Fruit fly (Drosophila melanogaster) whole organism, embryonic: ENCODE data around the gene CG14367.

ENCODE experiments used
- Atf6 ChIP-seq: fragments of 200-800 bp; sonication (Bioruptor generic); IDR thresholded peaks from 2 replicates; pipeline ENCODE4 v1.3.6; 2022; ENCODE audit warnings: missing biosample characterization, missing genetic modification characterization
- B-H1 ChIP-seq: fragments of 200-800 bp; sonication (Bioruptor generic); IDR thresholded peaks from 3 replicates; pipeline ENCODE4 v1.3.6; 2022; ENCODE audit warnings: missing biosample characterization, missing genetic modification characterization
- Bdp1 ChIP-seq: fragments of 200-800 bp; sonication (Bioruptor generic); optimal IDR thresholded peaks from 3 replicates; lab custom pipeline; 2016; ENCODE audit warnings: missing biosample characterization, missing genetic modification characterization
- C15 ChIP-seq: fragments of 200-800 bp; sonication (Bioruptor generic); IDR thresholded peaks from 3 replicates; pipeline ENCODE4 v1.3.6; 2022; ENCODE audit warnings: missing biosample characterization, missing genetic modification characterization
- CG10959 ChIP-seq: fragments of 200-800 bp; sonication (Bioruptor generic); IDR thresholded peaks from 2 replicates; pipeline ENCODE4 v1.3.6; 2022; ENCODE audit warnings: missing biosample characterization, missing genetic modification characterization
- CG10979 ChIP-seq: fragments of 200-800 bp; sonication (Bioruptor generic); optimal IDR thresholded peaks from 2 replicates; lab custom pipeline; 2018; ENCODE audit warnings: missing biosample characterization, mild to moderate bottlenecking, missing genetic modification characterization, moderate library complexity
- CG1233 ChIP-seq: fragments of 200-800 bp; sonication (Bioruptor generic); optimal IDR thresholded peaks from 4 replicates; lab custom pipeline; 2018; ENCODE audit warnings: missing biosample characterization, mild to moderate bottlenecking, missing genetic modification characterization
- CG12942 ChIP-seq: fragments of 200-800 bp; sonication (Bioruptor generic); optimal IDR thresholded peaks from 3 replicates; lab custom pipeline; 2016; ENCODE audit warnings: missing biosample characterization, missing genetic modification characterization
- CG13424 ChIP-seq: fragments of 200-800 bp; sonication (Bioruptor generic); optimal IDR thresholded peaks from 2 replicates; lab custom pipeline; 2019; ENCODE audit warnings: missing biosample characterization, mild to moderate bottlenecking, missing genetic modification characterization, moderate library complexity
- CG14014 ChIP-seq: fragments of 200-800 bp; sonication (Bioruptor generic); IDR thresholded peaks from 2 replicates; pipeline ENCODE4 v1.3.6; 2022; ENCODE audit warnings: missing biosample characterization, missing genetic modification characterization
- CG15269 ChIP-seq: fragments of 200-800 bp; sonication (Bioruptor generic); optimal IDR thresholded peaks from 2 replicates; lab custom pipeline; 2018; ENCODE audit warnings: missing biosample characterization, mild to moderate bottlenecking, missing genetic modification characterization, moderate library complexity
- CG16813 ChIP-seq: fragments of 200-800 bp; sonication (Bioruptor generic); IDR thresholded peaks from 3 replicates; pipeline ENCODE4 v1.3.6; 2022; ENCODE audit warnings: missing biosample characterization, missing genetic modification characterization; ENCODE audit not compliant: partially characterized antibody
- CG17568 ChIP-seq: fragments of 200-800 bp; sonication (Bioruptor generic); optimal IDR thresholded peaks from 2 replicates; lab custom pipeline; 2018; ENCODE audit warnings: missing biosample characterization, mild to moderate bottlenecking, missing genetic modification characterization, moderate library complexity
- CG18262 ChIP-seq: fragments of 200-800 bp; optimal IDR thresholded peaks from 3 replicates; lab custom pipeline; 2019; ENCODE audit warnings: missing biosample characterization, mild to moderate bottlenecking, missing genetic modification characterization, moderate library complexity
- CG30403 ChIP-seq: fragments of 200-800 bp; sonication (Bioruptor generic); optimal IDR thresholded peaks from 3 replicates; lab custom pipeline; 2016; ENCODE audit warnings: missing biosample characterization, missing genetic modification characterization
- CG34224 ChIP-seq: fragments of 200-800 bp; sonication (Bioruptor generic); IDR thresholded peaks from 3 replicates; pipeline ENCODE4 v1.3.6; 2022; ENCODE audit warnings: missing biosample characterization, missing genetic modification characterization; ENCODE audit not compliant: partially characterized antibody
- CG34376 ChIP-seq: fragments of 200-800 bp; sonication (Bioruptor generic); optimal IDR thresholded peaks from 2 replicates; lab custom pipeline; 2018; ENCODE audit warnings: missing biosample characterization, mild to moderate bottlenecking, missing genetic modification characterization
- CG4730 ChIP-seq: fragments of 200-800 bp; sonication (Bioruptor generic); IDR thresholded peaks from 2 replicates; pipeline ENCODE4 v1.3.6; 2022; ENCODE audit warnings: missing biosample characterization, missing genetic modification characterization
- CG6813 ChIP-seq: fragments of 200-800 bp; sonication (Bioruptor generic); optimal IDR thresholded peaks from 2 replicates; lab custom pipeline; 2017; ENCODE audit warnings: missing biosample characterization, missing genetic modification characterization, mild to moderate bottlenecking, moderate library complexity, missing genetic modification reagents
- CG8388 ChIP-seq: fragments of 200-800 bp; sonication (Bioruptor generic); optimal IDR thresholded peaks from 2 replicates; lab custom pipeline; 2019; ENCODE audit warnings: missing biosample characterization, mild to moderate bottlenecking, missing genetic modification characterization, moderate library complexity
- Dll ChIP-seq: fragments of 200-800 bp; sonication (Bioruptor generic); IDR thresholded peaks from 4 replicates; pipeline ENCODE4 v1.3.6; 2022; ENCODE audit warnings: missing biosample characterization, missing genetic modification characterization; ENCODE audit not compliant: partially characterized antibody
- Drgx ChIP-seq: fragments of 200-800 bp; sonication (Bioruptor generic); IDR thresholded peaks from 2 replicates; pipeline ENCODE4 v1.3.6; 2022; ENCODE audit warnings: missing biosample characterization, missing genetic modification characterization
- E2f2 ChIP-seq: fragments of 200-800 bp; sonication (Bioruptor generic); IDR thresholded peaks from 2 replicates; pipeline ENCODE4 v1.3.6; 2022; ENCODE audit warnings: missing biosample characterization, missing genetic modification characterization
- Ets65A ChIP-seq: fragments of 200-800 bp; sonication (Bioruptor generic); peaks from one replicate; lab custom pipeline; 2016; ENCODE audit warnings: missing biosample characterization, missing genetic modification characterization
- Hey ChIP-seq: fragments of 200-800 bp; sonication (Bioruptor generic); optimal IDR thresholded peaks from 3 replicates; lab custom pipeline; 2018; ENCODE audit warnings: missing biosample characterization, mild to moderate bottlenecking, missing genetic modification characterization
- HmgZ ChIP-seq: fragments of 200-800 bp; sonication (Bioruptor generic); optimal IDR thresholded peaks from 2 replicates; lab custom pipeline; 2018; ENCODE audit warnings: missing biosample characterization, mild to moderate bottlenecking, missing genetic modification characterization
- Max ChIP-seq: fragments of 200-800 bp; sonication (Bioruptor generic); optimal IDR thresholded peaks from 2 replicates; lab custom pipeline; 2016; ENCODE audit warnings: missing biosample characterization, mild to moderate bottlenecking, missing genetic modification characterization
- Meics ChIP-seq: fragments of 200-800 bp; sonication (Bioruptor generic); optimal IDR thresholded peaks from 2 replicates; lab custom pipeline; 2017; ENCODE audit warnings: missing biosample characterization, mild to moderate bottlenecking, missing genetic modification characterization
- Vsx1 ChIP-seq: fragments of 200-800 bp; sonication (Bioruptor generic); optimal IDR thresholded peaks from 2 replicates; lab custom pipeline; 2017; ENCODE audit warnings: missing biosample characterization, mild to moderate bottlenecking, missing genetic modification characterization, missing genetic modification reagents
- ara ChIP-seq: fragments of 200-800 bp; sonication (Bioruptor generic); IDR thresholded peaks from 2 replicates; pipeline ENCODE4 v1.3.6; 2022; ENCODE audit warnings: missing biosample characterization, missing genetic modification characterization
- bigmax ChIP-seq: fragments of 200-800 bp; sonication (Bioruptor generic); optimal IDR thresholded peaks from 2 replicates; lab custom pipeline; 2018; ENCODE audit warnings: missing biosample characterization, mild to moderate bottlenecking, missing genetic modification characterization
- caup ChIP-seq: fragments of 200-800 bp; sonication (Bioruptor generic); optimal IDR thresholded peaks from 3 replicates; lab custom pipeline; 2017; ENCODE audit warnings: missing biosample characterization, mild to moderate bottlenecking, missing genetic modification characterization, moderate library complexity; ENCODE audit not compliant: severe bottlenecking
- cg ChIP-seq: fragments of 200-800 bp; sonication (Bioruptor generic); optimal IDR thresholded peaks from 3 replicates; lab custom pipeline; 2019; ENCODE audit warnings: missing biosample characterization, mild to moderate bottlenecking, missing genetic modification characterization, moderate library complexity
- chif ChIP-seq, 2 experiments: fragments of 200-800 bp; sonication (Bioruptor generic); optimal IDR thresholded peaks; 3 replicates each; lab custom pipeline; 2016; ENCODE audit warnings: missing biosample characterization in 2 of 2, missing genetic modification characterization in 2 of 2
- chinmo ChIP-seq: fragments of 200-800 bp; sonication (Bioruptor generic); IDR thresholded peaks from 4 replicates; pipeline ENCODE4 v1.3.6; 2022; ENCODE audit warnings: missing biosample characterization, missing genetic modification characterization; ENCODE audit not compliant: partially characterized antibody
- hkb ChIP-seq, 2 experiments: fragments of 200-800 bp in 1 of 2; fragments of >200 bp in 1 of 2; sonication (Bioruptor generic) in 1 of 2; IDR thresholded peaks in 1 of 2; optimal IDR thresholded peaks in 1 of 2; 2 replicates each; pipeline versions ENCODE4 v1.3.6 to Lab custom; 2017 to 2022; ENCODE audit warnings: missing biosample characterization in 1 of 2, missing genetic modification characterization in 1 of 2
- insv ChIP-seq, 2 experiments: fragments of 200-800 bp; sonication (Bioruptor generic); optimal IDR thresholded peaks; 3 replicates each; lab custom pipeline; 2016 to 2018; ENCODE audit warnings: missing biosample characterization in 2 of 2, missing genetic modification characterization in 2 of 2
- lilli ChIP-seq: fragments of 200-800 bp; sonication (Bioruptor generic); optimal IDR thresholded peaks from 3 replicates; lab custom pipeline; 2016; ENCODE audit warnings: missing biosample characterization, missing genetic modification characterization
- sens ChIP-seq: fragments of 200-800 bp; sonication (Bioruptor generic); peaks from one replicate; lab custom pipeline; 2016; ENCODE audit warnings: missing biosample characterization, missing genetic modification characterization
- wdn ChIP-seq: fragments of 200-800 bp; sonication (Bioruptor generic); IDR thresholded peaks from 2 replicates; pipeline ENCODE4 v1.3.6; 2022; ENCODE audit warnings: missing biosample characterization, missing genetic modification characterization

The CG14367 gene

dm6 chr3R:13644778-13645660 is 48.8 kb upstream of the CG14367 start (continued):
- TF ChIP-seq CG34224 (GFP tag; lab: Robert Waterston, UW) (peak; percentile 52; the same call in 2 of the 3 replicates), Atf6 (GFP tag; lab: Robert Waterston, UW) (peak; percentile 59; the same call in 1 of the 2 replicates), Bdp1 (no peak), Meics (GFP tag; lab: Kevin White, UChicago) (no peak), hkb (optimal IDR thresholded peaks at IDR 0.05; lab: Kevin White, UChicago) (no peak), hkb (GFP tag; IDR thresholded peaks at IDR 0.05; lab: Robert Waterston, UW) (peak; percentile 59), CG1233 (GFP tag; lab: Kevin White, UChicago) (peak; percentile 10), sens (peak; percentile 7), C15 (GFP tag; lab: Robert Waterston, UW) (0 out of 3 replicates have a peak, but pooled peaks have one; percentile 25), CG13424 (tag; lab: Kevin White, UChicago) (peak; percentile 59), bigmax (peak; percentile 97), CG12942 (peak; percentile 25), CG10959 (no peak), ara (GFP tag; lab: Robert Waterston, UW) (no peak), CG4730 (GFP tag; lab: Robert Waterston, UW) (no peak), Drgx (GFP tag; lab: Robert Waterston, UW) (peak; percentile 55), CG16813 (GFP tag; lab: Robert Waterston, UW) (no peak), E2f2 (GFP tag; lab: Robert Waterston, UW) (peak; percentile 33; the same call in 1 of the 2 replicates), CG34376 (peak; percentile 17), CG17568 (GFP tag; lab: Kevin White, UChicago) (peak; percentile 63), B-H1 (GFP tag; lab: Robert Waterston, UW) (peak; percentile 27; the same call in 1 of the 3 replicates), insv (GFP tag; optimal IDR thresholded peaks at IDR 0.05; lab: Kevin White, UChicago) (peak in 1 of 2 experiments; percentile 33), Hey (no peak), wdn (GFP tag; lab: Robert Waterston, UW) (peak; percentile 49), lilli (GFP tag; lab: Kevin White, UChicago) (peak; percentile 63), chinmo (GFP tag; lab: Robert Waterston, UW) (peak; percentile 88; the same call in 2 of the 4 replicates), Ets65A (GFP tag; lab: Kevin White, UChicago) (peak; percentile 86), CG15269 (tag; lab: Kevin White, UChicago) (no peak), CG18262 (tag; lab: Kevin White, UChicago) (peak; percentile 34), CG14014 (peak; percentile 53; the same call in 1 of the 2 replicates), CG30403 (peak; percentile 30), cg (GFP tag; lab: Kevin White, UChicago) (peak; percentile 92), chif (GFP tag; optimal IDR thresholded peaks at IDR 0.05; lab: Kevin White, UChicago) (no peak), caup (GFP tag; lab: Kevin White, UChicago) (peak; percentile 4), CG8388 (GFP tag; lab: Kevin White, UChicago) (no peak), HmgZ (tag; lab: Kevin White, UChicago) (no peak), Vsx1 (GFP tag; lab: Kevin White, UChicago) (peak; percentile 7), Max (GFP tag; lab: Kevin White, UChicago) (peak; percentile 46), CG6813 (GFP tag; lab: Kevin White, UChicago) (peak; percentile 59), Dll (GFP tag; lab: Robert Waterston, UW) (peak; percentile 43; the same call in 1 of the 4 replicates), CG10979 (tag; lab: Kevin White, UChicago) (peak; percentile 25)
- TF ChIP-seq, all 482 proteins: peak for 109
